Worm (Caenorhabditis elegans) whole organism, L4/young adult: ENCODE data around the gene snb-1.
A peak's percentile ranks its signal among the peaks of the same experiment; 100 is the strongest.

Source experiments
- W03F9.2 ChIP-seq: fragments of 150-350 bp; optimal IDR thresholded peaks from 2 replicates; lab custom pipeline; 2014; ENCODE audit warnings: missing biosample characterization, missing genetic modification characterization
- dao-5 ChIP-seq: sonication (generic microtip); optimal IDR thresholded peaks from 2 replicates; lab custom pipeline; 2016; ENCODE audit warnings: missing genotype, missing genetic modification characterization, moderate library complexity, missing compliant biosample characterization
- him-1 ChIP-seq: sonication (generic microtip); optimal IDR thresholded peaks from 2 replicates; lab custom pipeline; 2016; ENCODE audit warnings: missing genotype, missing genetic modification reagents, missing genetic modification characterization, missing compliant biosample characterization

snb-1 gene

DNA sequence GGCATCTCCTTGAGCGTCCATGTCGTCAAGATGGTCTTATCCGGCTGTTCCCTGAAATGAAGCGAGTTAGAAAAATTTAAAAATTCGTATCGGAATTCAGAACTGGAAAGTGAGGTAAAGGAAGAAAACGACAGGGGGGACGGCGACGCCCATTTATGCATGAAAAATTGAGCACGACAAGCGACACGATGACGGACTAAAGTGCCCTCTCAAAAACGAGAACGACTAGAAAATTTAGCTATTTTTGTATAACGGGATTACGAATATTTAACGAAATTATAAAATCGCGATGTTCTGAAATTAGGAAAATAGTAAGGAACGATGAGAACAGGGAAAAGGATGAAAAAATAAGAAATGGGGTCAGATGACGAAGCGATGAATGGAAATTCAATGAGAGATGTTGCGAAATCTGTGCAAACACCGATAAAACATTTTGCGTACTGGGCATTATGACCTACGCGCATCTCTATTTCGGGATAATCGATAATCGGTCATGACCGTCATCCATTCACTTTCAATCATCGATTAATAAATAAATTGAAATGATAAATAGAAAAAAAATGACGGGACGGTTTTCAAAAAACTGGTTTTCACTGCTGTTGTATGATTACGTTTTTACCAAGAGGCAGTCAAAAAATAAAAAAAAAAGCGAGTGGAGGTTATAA, at the start of gene snb-1:
snb-1 (minus strand) TSS at position 51 of the 665 bp plus-strand sequence.
- TF ChIP-seq dao-5 = no peak
- TF ChIP-seq W03F9.2 (tag; lab: Kevin White, UChicago) = peak; percentile 75
- no peak for TF ChIP-seq him-1 (tag; lab: Kevin White, UChicago)

DNA sequence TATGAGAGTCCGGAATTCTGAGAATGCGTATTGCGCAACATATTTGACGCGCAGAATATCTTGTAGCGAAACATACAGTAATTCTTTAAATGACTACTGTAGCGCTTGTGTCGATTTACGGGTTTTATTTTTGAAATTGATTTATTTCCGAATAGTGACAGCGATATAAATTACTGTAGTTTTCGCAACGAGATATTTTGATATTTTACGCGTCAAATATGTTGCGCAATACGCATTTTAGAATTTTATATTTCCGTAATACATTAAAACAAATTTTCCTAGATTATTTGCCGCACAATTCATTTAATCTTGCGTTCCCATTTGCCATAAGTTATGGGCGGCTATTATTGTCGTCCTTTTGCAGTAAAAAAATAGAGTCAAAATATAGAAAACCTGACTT, 49.1 kb upstream of the snb-1 start:
- TF ChIP-seq W03F9.2 (tag; lab: Kevin White, UChicago) (no peak), him-1 (tag; lab: Kevin White, UChicago) (no peak), dao-5 (no peak)

DNA sequence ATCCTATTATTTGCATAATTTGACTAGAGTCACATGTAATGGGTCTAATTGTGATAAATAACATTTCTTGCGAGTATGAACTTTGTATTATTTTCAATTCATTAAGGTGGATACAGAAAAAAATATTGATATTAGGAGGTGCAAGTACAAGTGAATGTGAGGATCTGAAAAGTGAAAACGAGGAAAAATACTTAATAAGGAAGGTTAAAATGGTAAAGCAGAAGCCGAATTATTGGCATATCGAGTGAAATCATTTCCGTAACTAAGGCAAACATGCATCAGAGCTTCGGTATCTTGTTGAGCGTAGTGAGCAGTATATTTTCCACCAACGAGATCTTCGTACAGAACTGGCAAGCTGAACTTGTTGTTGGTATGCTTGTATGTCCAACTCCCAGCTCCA, 48.2 kb upstream of the snb-1 start:
- no peak for TF ChIP-seq him-1 (tag; lab: Kevin White, UChicago)

DNA sequence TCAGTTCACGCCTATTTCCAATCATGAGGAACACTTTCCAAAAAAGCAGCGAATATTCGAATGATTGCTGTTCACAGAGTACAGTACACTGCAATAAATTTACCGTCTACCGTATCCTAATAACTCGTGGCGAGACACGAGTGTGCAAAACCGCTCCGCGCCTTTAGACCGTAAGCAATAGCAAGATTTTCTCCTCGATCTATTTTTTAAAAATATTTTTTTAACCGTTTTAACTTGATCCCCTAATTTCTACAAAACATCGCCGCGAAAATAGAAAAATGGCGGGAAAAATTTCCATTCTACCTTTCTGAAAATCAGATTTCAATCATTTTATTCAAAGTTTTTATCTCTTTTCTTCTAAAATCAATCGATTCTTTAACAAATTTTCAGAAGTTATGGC, 46.4 kb upstream of the snb-1 start, which contains the start of gene era-1:
era-1 (plus strand) TSS at position 366 of the 400 bp plus-strand sequence.
- no peak for TF ChIP-seq W03F9.2 (tag; lab: Kevin White, UChicago)
- TF ChIP-seq dao-5 = no peak
- no peak for TF ChIP-seq him-1 (tag; lab: Kevin White, UChicago)

DNA sequence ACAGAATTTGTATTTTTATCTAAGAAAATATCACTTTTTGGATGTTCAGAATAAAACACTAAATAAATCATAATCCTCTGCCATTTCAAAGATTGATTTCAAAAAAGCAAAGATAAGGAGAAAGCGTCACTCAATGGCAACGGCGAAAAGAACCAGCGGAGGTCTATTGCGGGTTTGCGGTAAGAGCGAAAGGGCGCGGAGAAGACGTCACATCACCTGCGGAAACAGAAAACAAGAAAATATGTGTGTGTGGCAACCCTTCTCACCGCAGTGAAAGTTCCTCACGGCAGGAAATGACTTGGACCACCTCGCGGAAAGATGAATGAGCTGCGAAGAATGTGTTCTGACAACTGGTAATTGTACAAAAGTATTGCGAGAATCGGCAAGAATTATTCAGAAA, 43.5 kb upstream of the snb-1 start:
- TF ChIP-seq W03F9.2 (tag; lab: Kevin White, UChicago) (no peak), dao-5 (no peak), him-1 (tag; lab: Kevin White, UChicago) (no peak)

DNA sequence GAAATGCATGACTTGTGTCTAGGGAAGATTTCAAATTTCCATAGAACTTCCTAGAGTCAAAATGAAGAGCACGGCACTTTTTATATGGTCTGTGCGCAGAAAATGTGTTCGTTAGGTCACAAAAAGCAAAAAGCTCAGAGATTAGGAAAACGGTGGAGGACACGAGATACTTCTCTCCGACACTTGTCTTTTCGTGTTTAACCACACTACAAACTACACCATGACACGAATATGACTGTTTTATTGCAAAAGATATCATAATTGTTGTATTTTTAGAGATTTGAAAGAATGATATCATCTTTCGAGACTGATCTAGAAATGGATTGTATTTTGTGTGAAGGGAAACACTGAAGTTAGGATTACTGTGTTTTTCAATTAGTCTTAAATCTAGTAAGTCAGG, 42.7 kb upstream of the snb-1 start:
- no peak for TF ChIP-seq dao-5
- no peak for TF ChIP-seq him-1 (tag; lab: Kevin White, UChicago)
- TF ChIP-seq W03F9.2 (tag; lab: Kevin White, UChicago) = no peak

DNA sequence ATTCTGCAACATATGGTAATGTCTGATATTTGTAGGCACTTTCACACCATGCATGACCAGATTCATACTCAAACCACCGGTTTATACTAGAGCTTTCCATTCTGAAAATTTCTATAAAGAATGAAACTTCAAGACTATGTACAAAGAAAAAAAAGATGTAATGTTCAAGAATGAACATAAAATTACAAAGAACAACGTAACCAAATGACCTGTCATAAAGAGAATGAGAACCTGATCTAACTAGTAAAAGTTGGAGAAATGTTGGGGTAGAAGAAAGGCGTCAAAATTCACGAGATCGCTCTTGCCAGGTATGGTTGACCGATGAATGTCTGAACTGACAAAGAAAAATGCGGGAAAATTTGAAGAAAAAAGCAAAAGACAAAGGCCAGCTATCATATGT, 41.3 kb upstream of the snb-1 start, which contains the start of gene W02F12.2:
W02F12.2 (minus strand) TSS at position 101 of the 400 bp plus-strand sequence.
- no peak for TF ChIP-seq him-1 (tag; lab: Kevin White, UChicago)
- no peak for TF ChIP-seq dao-5
- TF ChIP-seq W03F9.2 (tag; lab: Kevin White, UChicago) = no peak

DNA sequence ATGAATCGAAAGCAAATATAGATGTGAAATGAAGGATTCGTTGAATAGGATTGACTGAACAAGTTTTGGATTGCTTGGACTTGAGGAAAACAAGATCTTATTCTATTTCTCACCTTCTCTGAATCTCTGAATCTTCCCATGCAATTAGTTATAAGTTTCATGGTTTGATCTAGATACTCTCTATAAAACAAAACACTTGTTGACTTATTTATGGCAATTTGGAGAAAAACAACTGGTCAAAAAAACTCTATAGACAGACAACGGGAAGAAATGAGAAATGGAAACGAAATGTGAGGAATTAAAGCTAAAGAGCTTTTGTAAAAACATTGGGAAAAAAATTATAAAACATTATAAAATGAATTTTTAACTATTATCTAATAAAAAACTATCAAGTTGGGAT, 38.4 kb upstream of the snb-1 start, which contains the start of gene W02F12.8:
W02F12.8 (minus strand) TSS at position 101 of the 400 bp plus-strand sequence.
- TF ChIP-seq dao-5 (no peak), W03F9.2 (tag; lab: Kevin White, UChicago) (no peak), him-1 (tag; lab: Kevin White, UChicago) (no peak)

DNA sequence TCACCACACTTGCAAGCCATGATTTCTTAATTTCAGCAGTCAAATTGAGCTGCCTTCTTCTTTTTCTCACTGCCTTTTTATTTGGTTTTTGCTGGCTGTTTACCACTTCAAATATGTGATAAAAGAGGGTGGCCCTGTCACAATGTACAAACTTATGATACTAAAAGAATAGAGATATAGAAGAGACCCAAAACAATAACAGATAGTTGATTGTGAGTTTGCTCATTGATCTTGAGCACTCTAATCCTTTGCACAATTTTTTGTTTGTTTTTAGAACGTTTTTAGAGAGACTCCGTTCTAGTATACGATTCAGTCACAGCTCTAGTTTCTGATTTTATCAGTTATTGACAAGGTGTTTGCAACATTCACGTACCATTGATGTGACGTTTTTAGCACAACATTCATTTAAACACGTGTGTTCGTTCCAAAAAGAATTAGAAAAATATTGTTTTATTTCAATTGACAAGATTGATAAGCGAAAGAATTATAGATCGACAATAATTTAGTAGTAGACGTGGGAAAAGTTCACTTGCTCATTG, 35.6 kb upstream of the snb-1 start, which contains the start of gene mtl-1:
mtl-1 (minus strand) TSS at position 51 of the 539 bp plus-strand sequence.
- TF ChIP-seq W03F9.2 (tag; lab: Kevin White, UChicago) (no peak), dao-5 (no peak), him-1 (tag; lab: Kevin White, UChicago) (no peak)

DNA sequence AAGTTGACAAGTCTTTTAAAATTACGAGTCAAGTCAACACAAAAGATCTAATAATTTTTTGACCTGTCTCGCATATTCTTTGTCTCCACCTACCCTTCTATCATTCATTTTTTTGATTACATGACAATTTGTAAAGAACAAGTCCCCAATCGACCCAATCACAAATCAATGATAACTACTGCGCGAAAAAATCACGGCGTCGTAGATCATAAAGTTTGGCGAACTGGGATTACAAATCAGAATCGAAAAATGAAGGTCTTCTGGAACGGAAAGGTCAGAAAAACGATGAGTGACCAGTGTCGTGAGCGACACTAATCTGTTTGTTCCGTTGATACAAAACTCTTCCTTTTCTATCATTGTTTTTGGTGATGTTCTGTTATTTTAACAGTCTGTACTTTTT, 33.8 kb upstream of the snb-1 start:
- TF ChIP-seq dao-5 (no peak), W03F9.2 (tag; lab: Kevin White, UChicago) (no peak), him-1 (tag; lab: Kevin White, UChicago) (no peak)

DNA sequence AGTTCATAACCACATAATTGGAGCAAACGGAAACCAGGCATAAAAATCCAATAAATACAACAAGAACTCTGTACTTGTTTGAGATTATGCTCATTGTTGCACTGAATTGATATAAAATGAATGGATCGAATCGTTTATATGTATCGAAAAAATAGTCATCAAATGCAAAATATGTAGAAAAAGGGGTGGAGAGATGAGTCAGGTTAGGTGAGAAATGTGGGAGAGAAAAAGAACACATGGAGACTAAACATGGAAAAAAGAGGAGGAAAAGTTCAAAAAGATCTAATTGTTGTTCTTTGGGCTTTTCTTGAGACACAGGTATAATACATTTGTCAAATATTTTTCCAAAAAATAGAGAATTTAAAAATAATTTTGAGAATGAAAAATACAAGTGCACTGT, 32.1 kb upstream of the snb-1 start, which contains the start of gene K11G9.5:
K11G9.5 (minus strand) TSS at position 101 of the 400 bp plus-strand sequence.
- no peak for TF ChIP-seq W03F9.2 (tag; lab: Kevin White, UChicago)
- no peak for TF ChIP-seq him-1 (tag; lab: Kevin White, UChicago)
- TF ChIP-seq dao-5 = no peak

DNA sequence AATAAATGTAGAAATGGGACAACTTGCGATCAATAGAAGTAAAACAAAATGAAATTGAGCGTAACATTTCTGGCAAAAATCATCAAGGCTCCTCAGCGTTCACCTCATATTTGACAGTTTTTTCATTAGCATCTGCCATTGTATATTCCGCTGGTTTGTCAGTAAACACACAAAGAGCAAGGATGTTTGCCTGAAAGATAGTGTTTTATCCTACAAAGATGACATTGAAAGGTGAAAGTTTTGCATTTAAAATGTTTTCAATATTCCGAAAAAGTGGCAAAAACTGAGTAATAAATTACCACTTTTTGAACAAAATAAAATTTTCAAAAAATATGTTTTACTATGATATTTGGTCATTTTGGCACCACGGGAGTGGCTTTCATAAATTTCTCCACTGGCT, 29.7 kb upstream of the snb-1 start:
- TF ChIP-seq dao-5 = no peak
- no peak for TF ChIP-seq him-1 (tag; lab: Kevin White, UChicago)
- no peak for TF ChIP-seq W03F9.2 (tag; lab: Kevin White, UChicago)

DNA sequence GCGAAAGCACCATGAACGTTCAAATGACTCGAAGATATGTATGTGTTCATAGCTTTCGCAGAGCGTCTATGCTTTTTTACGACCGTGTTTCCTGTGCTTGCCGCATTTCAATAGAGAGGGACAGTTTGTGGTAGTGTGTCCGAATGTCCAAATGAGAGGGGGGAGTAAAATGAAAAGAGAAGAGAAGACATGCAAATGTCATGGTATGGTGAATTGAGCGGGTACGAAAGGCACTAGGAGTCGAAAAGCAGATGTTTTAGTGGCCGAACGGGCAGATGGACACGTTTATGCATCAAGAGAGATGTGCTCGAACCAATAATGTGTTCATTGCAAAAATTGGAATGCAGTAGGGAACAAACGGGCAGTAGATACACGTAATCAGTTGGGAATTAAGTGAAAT, 29.2 kb upstream of the snb-1 start:
- TF ChIP-seq W03F9.2 (tag; lab: Kevin White, UChicago) = no peak
- no peak for TF ChIP-seq dao-5
- TF ChIP-seq him-1 (tag; lab: Kevin White, UChicago) = no peak

DNA sequence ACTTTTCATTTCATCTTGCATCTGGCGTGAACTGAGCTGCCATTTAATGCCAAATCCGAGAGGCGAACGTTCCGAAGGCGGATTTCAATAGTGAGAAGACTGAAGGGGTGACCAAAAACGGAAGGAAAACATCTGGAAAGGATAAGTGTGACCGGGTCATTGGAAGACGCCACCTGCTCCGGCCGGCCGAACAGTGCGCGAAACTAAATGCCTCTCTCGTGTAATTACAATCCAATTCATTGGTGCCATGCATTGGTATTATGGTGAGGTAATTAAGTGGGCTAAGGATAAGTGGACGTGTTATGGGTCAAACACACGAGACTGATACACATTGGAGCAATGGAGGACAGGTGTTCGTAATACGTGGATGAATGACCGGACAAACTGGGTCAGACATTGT, 28.2 kb upstream of the snb-1 start:
- no peak for TF ChIP-seq him-1 (tag; lab: Kevin White, UChicago)

DNA sequence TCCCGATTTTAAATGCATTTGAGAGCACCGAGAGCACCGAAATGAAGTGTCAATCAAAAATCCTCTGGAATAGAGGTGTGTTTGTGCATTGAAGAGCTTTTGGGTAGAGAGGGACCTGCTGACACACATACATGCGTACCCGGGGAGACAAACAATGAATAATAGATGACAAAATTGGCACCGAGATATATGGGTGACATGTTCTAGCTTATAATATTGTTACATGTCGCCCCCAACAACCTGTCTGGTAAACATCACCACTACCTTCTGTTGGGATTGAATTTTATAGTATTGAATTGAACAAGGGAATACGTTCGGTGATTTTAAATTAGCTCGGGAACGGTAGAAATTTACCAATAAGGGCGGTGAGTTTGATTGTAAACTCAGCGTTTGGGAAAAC, 27.4 kb upstream of the snb-1 start:
- TF ChIP-seq W03F9.2 (tag; lab: Kevin White, UChicago) (no peak), him-1 (tag; lab: Kevin White, UChicago) (no peak), dao-5 (no peak)
